Worm (Caenorhabditis elegans): ENCODE measurements around the gene T25B9.9.
A peak's percentile ranks its signal among the peaks of the same experiment; 100 is the strongest.

T25B9.9 gene

DNA sequence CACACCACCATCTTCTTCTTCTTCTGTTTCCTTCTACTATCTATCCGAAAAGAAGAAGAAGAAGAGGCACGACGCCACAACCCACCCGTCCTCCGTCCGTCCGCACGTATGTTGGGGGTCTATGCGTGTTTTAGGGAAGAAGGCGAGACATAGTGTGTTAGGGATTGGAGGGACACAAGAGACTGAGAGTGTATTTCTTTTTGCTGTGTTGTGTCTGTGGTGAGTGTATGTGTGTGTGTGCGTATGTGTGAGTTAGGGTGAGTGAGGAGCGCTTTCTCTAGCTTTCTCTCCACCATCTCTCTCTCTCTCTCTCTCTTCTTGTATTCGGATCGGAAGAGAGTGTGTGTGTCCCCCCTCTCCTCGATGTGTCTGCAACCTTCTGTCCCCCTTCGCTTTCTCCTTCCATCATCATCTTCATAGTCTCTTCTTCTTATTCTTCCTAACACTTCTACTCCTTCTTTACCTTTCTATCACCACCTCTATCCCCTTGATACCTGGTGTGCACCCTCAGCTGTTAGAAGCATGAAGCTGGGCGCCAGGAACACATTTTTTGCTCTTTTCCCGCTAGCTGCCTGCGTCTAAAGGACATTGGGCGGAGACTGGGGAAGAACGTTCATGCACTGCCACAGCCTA, 52.3 kb downstream of the T25B9.9 start (continued):
- no peak for TF ChIP-seq ceh-32 (tag; optimal IDR thresholded peaks at IDR 0.05; ENCODE audit: poor library complexity)
- peak; percentile 6 for TF ChIP-seq zfp-2 (tag; optimal IDR thresholded peaks at IDR 0.05)
- TF ChIP-seq aha-1 (tag), result peak; percentile 100
- peak; percentile 76 for TF ChIP-seq fkh-10 (GFP tag; optimal IDR thresholded peaks at IDR 0.05)
- TF ChIP-seq nhr-77 (tag; optimal IDR thresholded peaks at IDR 0.05), result peak; percentile 69
- no peak for TF ChIP-seq ztf-11 (tag; optimal IDR thresholded peaks at IDR 0.05)
- TF ChIP-seq dmd-8 (GFP tag; IDR thresholded peaks at IDR 0.05), result peak; percentile 46; the same call in 1 of the 2 replicates
- no peak for TF ChIP-seq nhr-237 (tag; optimal IDR thresholded peaks at IDR 0.05)
- peak; percentile 67 for TF ChIP-seq T20F7.1 (GFP tag; optimal IDR thresholded peaks at IDR 0.05)
- peak; percentile 71; the same call in 1 of the 2 replicates for TF ChIP-seq ctbp-1 (GFP tag; IDR thresholded peaks at IDR 0.05)
- no peak for TF ChIP-seq Y5F2A.4 (GFP tag; optimal IDR thresholded peaks at IDR 0.05)
- no peak for TF ChIP-seq ZK546.5 (tag; optimal IDR thresholded peaks at IDR 0.05)
- TF ChIP-seq arid-1 (GFP tag; conservative IDR thresholded peaks at IDR 0.05), result no peak; the same call in 1 of the 2 replicates
- no peak for TF ChIP-seq F10B5.3 (tag; optimal IDR thresholded peaks at IDR 0.05)
- TF ChIP-seq vab-7 (GFP tag; IDR thresholded peaks at IDR 0.05), result no peak
- no peak for TF ChIP-seq zag-1 (tag; optimal IDR thresholded peaks at IDR 0.05)
- TF ChIP-seq tag-97 (GFP tag; IDR thresholded peaks at IDR 0.05), result no peak
- no peak for TF ChIP-seq lin-15B (tag; optimal IDR thresholded peaks at IDR 0.05)
- no peak for TF ChIP-seq egl-27 (tag; optimal IDR thresholded peaks at IDR 0.05)
- TF ChIP-seq lin-13 (GFP tag; optimal IDR thresholded peaks at IDR 0.05), result peak; percentile 64
- peak; percentile 93 for TF ChIP-seq nhr-11 (tag; optimal IDR thresholded peaks at IDR 0.05)
- TF ChIP-seq T26A8.4 (GFP tag; IDR thresholded peaks at IDR 0.05), result peak; percentile 67
- no peak for TF ChIP-seq spr-3 (GFP tag; optimal IDR thresholded peaks at IDR 0.05)
- TF ChIP-seq gei-8 (GFP tag; optimal IDR thresholded peaks at IDR 0.05), result peak; percentile 3
- peak; percentile 50 to 91 for TF ChIP-seq hif-1 (tag; optimal IDR thresholded peaks at IDR 0.05)
- TF ChIP-seq hlh-11 (tag; optimal IDR thresholded peaks at IDR 0.05), result peak; percentile 93
- TF ChIP-seq F26F4.8 (GFP tag; conservative IDR thresholded peaks at IDR 0.05), result no peak
- peak; percentile 78 for TF ChIP-seq nhr-48 (tag; optimal IDR thresholded peaks at IDR 0.05)
- no peak for TF ChIP-seq zip-2 (tag; optimal IDR thresholded peaks at IDR 0.05)
- no peak for TF ChIP-seq ZK337.2 (GFP tag; IDR thresholded peaks at IDR 0.05)
- no peak for TF ChIP-seq nhr-41 (GFP tag; IDR thresholded peaks at IDR 0.05)
- no peak for TF ChIP-seq F44E2.7 (GFP tag; IDR thresholded peaks at IDR 0.05)
- TF ChIP-seq ceh-62 (tag; optimal IDR thresholded peaks at IDR 0.05), result no peak
- no peak for TF ChIP-seq daf-12 (tag; optimal IDR thresholded peaks at IDR 0.05)
- peak; percentile 96 for TF ChIP-seq mep-1 (tag; optimal IDR thresholded peaks at IDR 0.05)
- peak; percentile 33 for TF ChIP-seq pqm-1 (tag; optimal IDR thresholded peaks at IDR 0.05)
- TF ChIP-seq saeg-2 (GFP tag; IDR thresholded peaks at IDR 0.05), result no peak
- TF ChIP-seq nhr-76 (tag; optimal IDR thresholded peaks at IDR 0.05), result no peak
- TF ChIP-seq egl-43 (GFP tag; IDR thresholded peaks at IDR 0.05), result 0 out of 2 replicates have a peak, but pooled peaks have one; percentile 27
- no peak for TF ChIP-seq attf-4 (tag; optimal IDR thresholded peaks at IDR 0.05)
- no peak for TF ChIP-seq ces-1 (GFP tag; optimal IDR thresholded peaks at IDR 0.05)
- peak; percentile 81 for TF ChIP-seq mes-2 (tag; optimal IDR thresholded peaks at IDR 0.05; ENCODE audit: poor library complexity, severe bottlenecking)
- no peak for TF ChIP-seq php-3 (GFP tag; IDR thresholded peaks at IDR 0.05)
- peak in 1 of 2 experiments; percentile 95 for TF ChIP-seq unc-62 (GFP tag; optimal IDR thresholded peaks at IDR 0.05 in 1 of 2)
- no peak for TF ChIP-seq unc-62 (tag; optimal IDR thresholded peaks at IDR 0.05)
- TF ChIP-seq unc-130 (GFP tag; optimal IDR thresholded peaks at IDR 0.05), result no peak
- TF ChIP-seq ceh-82 (tag; optimal IDR thresholded peaks at IDR 0.05), result no peak
- TF ChIP-seq lim-7 (GFP tag; IDR thresholded peaks at IDR 0.05), result no peak
- TF ChIP-seq R02D3.7 (tag; optimal IDR thresholded peaks at IDR 0.05), result no peak
- TF ChIP-seq nhr-111 (GFP tag; optimal IDR thresholded peaks at IDR 0.05), result no peak
- TF ChIP-seq jun-1 (tag; optimal IDR thresholded peaks at IDR 0.05), result peak; percentile 73
- TF ChIP-seq zfp-3 (GFP tag; conservative IDR thresholded peaks at IDR 0.05), result no peak
